Worm (Caenorhabditis elegans): ENCODE measurements around the gene madf-11.

The madf-11 gene

DNA sequence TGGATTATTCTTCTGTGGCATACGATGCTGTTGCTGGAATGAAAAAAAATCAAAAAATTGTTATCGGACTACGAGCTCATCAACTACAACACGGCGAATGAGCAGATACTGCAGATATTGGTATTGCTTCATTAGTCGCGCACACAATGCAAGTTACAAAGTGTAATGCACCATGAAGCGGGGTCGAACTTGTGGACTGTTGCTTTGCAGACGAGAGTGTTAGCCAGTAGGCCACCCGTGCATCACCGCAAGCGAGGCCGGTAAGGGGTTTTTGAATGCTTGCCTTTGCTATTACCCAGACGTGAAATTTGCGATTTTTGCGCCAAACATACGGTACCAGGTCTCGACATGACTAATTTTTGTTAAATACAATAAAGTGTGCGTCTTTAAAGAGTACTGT is 1.3 kb downstream of the madf-11 start (continued):
- no peak for TF ChIP-seq unc-39 (tag; optimal IDR thresholded peaks at IDR 0.05)
- no peak for TF ChIP-seq fkh-2 (tag; optimal IDR thresholded peaks at IDR 0.05)
- peak; percentile 57 for TF ChIP-seq elt-2 (tag; optimal IDR thresholded peaks at IDR 0.05)
- TF ChIP-seq lin-15B (tag; optimal IDR thresholded peaks at IDR 0.05): peak; percentile 57
- TF ChIP-seq egl-5 (tag; optimal IDR thresholded peaks at IDR 0.05): peak; percentile 8
- peak; percentile 51 for TF ChIP-seq skn-1 (tag; optimal IDR thresholded peaks at IDR 0.05)
- peak; percentile 76 for TF ChIP-seq lin-39 (tag; optimal IDR thresholded peaks at IDR 0.05)
- peak; percentile 56 for TF ChIP-seq tbx-2 (tag; optimal IDR thresholded peaks at IDR 0.05)
- TF ChIP-seq R02D3.7 (tag; optimal IDR thresholded peaks at IDR 0.05): peak; percentile 33
- TF ChIP-seq nhr-23 (tag; optimal IDR thresholded peaks at IDR 0.05): peak; percentile 62
- TF ChIP-seq egl-27 (tag; optimal IDR thresholded peaks at IDR 0.05): peak; percentile 49
- peak; percentile 66 for TF ChIP-seq nhr-25 (tag; optimal IDR thresholded peaks at IDR 0.05)

DNA sequence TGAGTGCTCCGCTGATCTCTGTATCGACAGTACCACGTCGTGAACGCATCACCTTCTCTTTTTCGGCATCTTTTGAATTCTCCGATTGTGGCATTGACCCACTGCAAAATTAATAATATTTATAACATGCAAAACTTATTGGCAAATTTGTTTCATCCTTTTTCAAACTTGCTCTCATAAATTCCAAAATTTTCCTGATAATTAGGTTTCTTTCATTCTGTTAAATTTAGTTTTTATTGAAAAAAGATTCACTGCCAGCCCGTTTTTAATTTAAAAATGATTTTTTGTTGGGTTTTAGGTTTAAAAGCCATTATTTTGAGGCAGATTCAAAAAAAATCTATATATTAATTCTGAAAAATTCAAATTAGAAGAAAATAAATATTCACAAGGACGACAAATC is 3.3 kb downstream of the madf-11 start, which contains the start of gene wdr-37:
TSS of gene wdr-37 (minus strand) at position 101 of the 400 bp plus-strand sequence.
- TF ChIP-seq snpc-4 (tag; optimal IDR thresholded peaks at IDR 0.05) (no peak), ceh-9 (tag; optimal IDR thresholded peaks at IDR 0.05) (no peak), nhr-23 (tag; optimal IDR thresholded peaks at IDR 0.05) (no peak), nhr-43 (tag; optimal IDR thresholded peaks at IDR 0.05; ENCODE audit: poor library complexity, severe bottlenecking) (no peak), fos-1 (tag; optimal IDR thresholded peaks at IDR 0.05) (no peak), lin-39 (tag; optimal IDR thresholded peaks at IDR 0.05) (no peak), jun-1 (tag; optimal IDR thresholded peaks at IDR 0.05) (no peak), nhr-77 (tag; optimal IDR thresholded peaks at IDR 0.05) (no peak), ztf-4 (tag; optimal IDR thresholded peaks at IDR 0.05) (no peak), lin-15B (tag; optimal IDR thresholded peaks at IDR 0.05) (no peak), lsy-12 (tag; optimal IDR thresholded peaks at IDR 0.05) (no peak), ZK546.5 (tag; optimal IDR thresholded peaks at IDR 0.05) (no peak), nhr-237 (tag; optimal IDR thresholded peaks at IDR 0.05) (no peak), daf-12 (tag; optimal IDR thresholded peaks at IDR 0.05) (no peak), nhr-67 (tag; optimal IDR thresholded peaks at IDR 0.05) (no peak), nfya-1 (tag; optimal IDR thresholded peaks at IDR 0.05; ENCODE audit: insufficient read depth) (no peak), fkh-10 (GFP tag; optimal IDR thresholded peaks at IDR 0.05) (no peak), hmg-11 (tag; optimal IDR thresholded peaks at IDR 0.05) (no peak), ztf-11 (tag; optimal IDR thresholded peaks at IDR 0.05) (no peak), zag-1 (tag; optimal IDR thresholded peaks at IDR 0.05) (no peak)

DNA sequence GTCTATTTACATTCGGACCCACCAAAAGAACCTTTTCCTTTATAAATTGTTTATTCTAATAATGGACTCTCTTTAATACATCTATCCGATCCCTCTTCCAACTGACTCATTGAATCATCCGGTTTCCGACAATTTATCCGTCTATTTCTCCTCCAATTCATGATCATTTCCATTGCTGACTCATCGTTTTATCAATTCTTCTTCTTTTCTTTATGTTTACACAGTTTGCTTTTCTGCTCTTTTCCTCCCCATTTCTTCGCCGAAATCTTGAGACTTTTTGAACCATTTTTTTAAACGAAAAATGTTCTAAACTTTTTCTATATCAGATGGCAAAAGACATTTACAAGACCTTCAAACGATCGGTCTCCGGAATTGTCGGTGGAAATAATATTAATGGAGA is 7.8 kb downstream of the madf-11 start, which contains the start of gene ced-6:
TSS of gene ced-6 (plus strand) at position 327 of the 400 bp plus-strand sequence.
- TF ChIP-seq zag-1 (tag; optimal IDR thresholded peaks at IDR 0.05) (no peak), nfya-1 (tag; optimal IDR thresholded peaks at IDR 0.05; ENCODE audit: insufficient read depth) (no peak), pha-4 (tag; optimal IDR thresholded peaks at IDR 0.05) (peak; percentile 41)

DNA sequence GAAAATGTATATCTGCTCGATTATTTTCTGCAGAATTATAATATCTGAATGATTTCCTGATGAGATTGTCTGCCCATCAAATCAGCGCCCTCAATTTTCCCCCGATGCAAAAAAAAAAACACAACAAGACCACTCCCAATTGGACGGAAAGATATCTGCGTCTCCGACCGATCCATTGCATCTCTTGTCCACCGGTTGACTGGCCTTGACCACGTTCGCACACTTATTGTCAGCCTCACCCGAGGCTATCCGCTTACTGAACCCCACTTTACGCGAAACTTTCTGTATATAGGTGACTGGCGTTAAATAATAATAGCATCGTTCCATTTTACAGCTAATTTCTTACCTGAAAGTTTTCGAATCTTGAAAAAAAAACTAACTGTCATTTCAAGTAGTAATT is 8.9 kb downstream of the madf-11 start:
- TF ChIP-seq ama-1 (optimal IDR thresholded peaks at IDR 0.05) (peak; percentile 47), jun-1 (tag; optimal IDR thresholded peaks at IDR 0.05) (no peak), skn-1 (tag; optimal IDR thresholded peaks at IDR 0.05) (no peak), lin-39 (tag; optimal IDR thresholded peaks at IDR 0.05) (no peak), nfya-1 (tag; optimal IDR thresholded peaks at IDR 0.05; ENCODE audit: insufficient read depth) (peak; percentile 51), nhr-23 (tag; optimal IDR thresholded peaks at IDR 0.05) (peak; percentile 33), lin-15B (tag; optimal IDR thresholded peaks at IDR 0.05) (no peak), ceh-9 (tag; optimal IDR thresholded peaks at IDR 0.05) (no peak), nhr-76 (tag; optimal IDR thresholded peaks at IDR 0.05) (no peak), nhr-25 (tag; optimal IDR thresholded peaks at IDR 0.05) (peak; percentile 84), ztf-11 (tag; optimal IDR thresholded peaks at IDR 0.05) (no peak), mml-1 (tag; optimal IDR thresholded peaks at IDR 0.05) (no peak)

DNA sequence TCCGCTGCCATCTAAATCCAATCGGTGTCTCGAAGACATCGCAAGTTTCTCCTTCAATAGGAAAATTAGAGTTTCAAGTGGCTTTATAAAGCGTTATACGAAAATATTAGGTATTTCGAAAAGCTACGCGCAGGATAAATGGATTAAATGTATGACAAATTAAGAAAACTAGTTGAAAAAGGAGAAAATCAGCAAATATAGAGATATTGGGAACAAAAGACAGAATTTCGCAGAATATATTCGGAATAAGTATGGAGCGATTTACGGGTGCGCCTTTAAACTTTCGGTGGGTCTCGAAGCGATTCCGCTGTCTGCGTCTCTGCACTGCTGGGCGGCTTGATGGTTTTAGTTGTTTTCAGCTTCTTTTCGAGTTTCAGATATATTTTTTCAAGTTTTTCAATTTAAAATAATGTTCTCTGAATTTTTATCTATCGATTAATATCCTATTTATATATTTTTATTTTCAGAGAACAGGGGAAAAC is 11.6 kb downstream of the madf-11 start, which contains the start of the genes ddx-15 and ucr-1:
TSS of gene ddx-15 (minus strand) at position 51 of the 482 bp plus-strand sequence.
TSS of gene ucr-1 (plus strand) at position 468 of the 482 bp plus-strand sequence.
- TF ChIP-seq sea-2 (GFP tag; optimal IDR thresholded peaks at IDR 0.05) (no peak), nhr-77 (tag; optimal IDR thresholded peaks at IDR 0.05) (no peak), nhr-43 (tag; optimal IDR thresholded peaks at IDR 0.05; ENCODE audit: poor library complexity, severe bottlenecking) (no peak), nhr-23 (tag; optimal IDR thresholded peaks at IDR 0.05) (peak; percentile 67), nhr-67 (tag; optimal IDR thresholded peaks at IDR 0.05) (no peak), eor-1 (tag; optimal IDR thresholded peaks at IDR 0.05) (no peak), aly-2 (tag; optimal IDR thresholded peaks at IDR 0.05) (no peak), mml-1 (tag; optimal IDR thresholded peaks at IDR 0.05) (no peak), ztf-4 (tag; optimal IDR thresholded peaks at IDR 0.05) (no peak), ceh-28 (tag; optimal IDR thresholded peaks at IDR 0.05) (no peak), nhr-12 (tag; optimal IDR thresholded peaks at IDR 0.05) (no peak), snpc-4 (tag; optimal IDR thresholded peaks at IDR 0.05) (peak; percentile 67), ama-1 (optimal IDR thresholded peaks at IDR 0.05) (no peak), mdl-1 (tag; optimal IDR thresholded peaks at IDR 0.05) (no peak), pqm-1 (tag; optimal IDR thresholded peaks at IDR 0.05) (peak; percentile 64), egl-5 (tag; optimal IDR thresholded peaks at IDR 0.05) (peak; percentile 24), egl-27 (tag; optimal IDR thresholded peaks at IDR 0.05) (no peak), nhr-25 (tag; optimal IDR thresholded peaks at IDR 0.05) (peak; percentile 56), elt-1 (tag; optimal IDR thresholded peaks at IDR 0.05) (no peak), lin-39 (tag; optimal IDR thresholded peaks at IDR 0.05) (peak; percentile 96), pha-4 (tag; optimal IDR thresholded peaks at IDR 0.05) (peak; percentile 85), fkh-10 (GFP tag; optimal IDR thresholded peaks at IDR 0.05) (no peak), lsy-12 (tag; optimal IDR thresholded peaks at IDR 0.05) (no peak), nhr-28 (tag; optimal IDR thresholded peaks at IDR 0.05) (no peak), elt-3 (tag; optimal IDR thresholded peaks at IDR 0.05) (no peak)
